Worm (Caenorhabditis elegans) whole organism, L1 larva: ENCODE measurements around the gene vang-1.

ENCODE experiments used
- C16A3.4 ChIP-seq: fragments of 150-350 bp; optimal IDR thresholded peaks from 2 replicates; lab custom pipeline; 2014; ENCODE audit warnings: missing biosample characterization, missing genetic modification characterization
- aha-1 ChIP-seq: fragments of 150-350 bp; optimal IDR thresholded peaks from 2 replicates; lab custom pipeline; 2014; ENCODE audit warnings: missing biosample characterization, missing genetic modification characterization
- aly-2 ChIP-seq: fragments of 150-350 bp; optimal IDR thresholded peaks from 2 replicates; lab custom pipeline; 2014; ENCODE audit warnings: missing biosample characterization, missing genetic modification characterization
- blmp-1 ChIP-seq: fragments of 150-350 bp; optimal IDR thresholded peaks from 2 replicates; lab custom pipeline; 2014; ENCODE audit warnings: missing biosample characterization, missing genetic modification characterization
- ceh-63 ChIP-seq: fragments of 200-800 bp; sonication (Bioruptor generic); optimal IDR thresholded peaks from 2 replicates; lab custom pipeline; 2018; ENCODE audit warnings: mild to moderate bottlenecking, missing genetic modification characterization, missing compliant biosample characterization
- ceh-8 ChIP-seq: fragments of 200-800 bp; sonication (Bioruptor generic); optimal IDR thresholded peaks from 2 replicates; lab custom pipeline; 2018; ENCODE audit warnings: mild to moderate bottlenecking, missing genetic modification characterization, moderate library complexity, missing compliant biosample characterization
- ces-1 ChIP-seq: fragments of 150-350 bp; optimal IDR thresholded peaks from 2 replicates; lab custom pipeline; 2014; ENCODE audit warnings: missing biosample characterization, missing genetic modification reagents, missing genetic modification characterization
- dpl-1 ChIP-seq, 3 experiments: fragments of 150-350 bp in 2 of 3; sonication (generic microtip) in 1 of 3; optimal IDR thresholded peaks; 2 replicates each; lab custom pipeline; 2014 to 2017; ENCODE audit warnings: missing biosample characterization in 3 of 3, missing genetic modification characterization in 3 of 3, missing genetic modification reagents in 3 of 3
- dsc-1 ChIP-seq: sonication (generic microtip); optimal IDR thresholded peaks from 2 replicates; lab custom pipeline; 2016; ENCODE audit warnings: mild to moderate bottlenecking, missing genetic modification characterization, missing compliant biosample characterization
- efl-1 ChIP-seq, 4 experiments: fragments of 150-350 bp; optimal IDR thresholded peaks in 3 of 4; peaks in 1 of 4; 1 replicate in 1 of 4; 2 replicates in 3 of 4; lab custom pipeline; 2014; ENCODE audit warnings: missing biosample characterization in 2 of 4, missing genetic modification characterization in 2 of 4, missing genetic modification reagents in 2 of 4
- egl-27 ChIP-seq, 2 experiments: fragments of 150-350 bp in 1 of 2; sonication (generic microtip); optimal IDR thresholded peaks; 3 replicates each; lab custom pipeline; 2017 to 2018; ENCODE audit warnings: missing biosample characterization in 2 of 2, missing genetic modification characterization in 2 of 2, missing genetic modification reagents in 2 of 2
- elt-3 ChIP-seq, 6 experiments: fragments of 150-350 bp in 1 of 6; sonication (generic microtip); optimal IDR thresholded peaks; 2 replicates each; lab custom pipeline; 2017 to 2018; ENCODE audit warnings: missing biosample characterization in 6 of 6, missing genetic modification characterization in 6 of 6, inconsistent platforms in 1 of 6
- ets-5 ChIP-seq: fragments of 200-800 bp; sonication (Bioruptor generic); IDR thresholded peaks from 2 replicates; pipeline ENCODE4 v1.3.6; 2022; ENCODE audit warnings: missing genetic modification characterization, missing compliant biosample characterization
- fos-1 ChIP-seq: fragments of 150-350 bp; optimal IDR thresholded peaks from 2 replicates; lab custom pipeline; 2014; ENCODE audit warnings: missing biosample characterization, missing genetic modification characterization
- grh-1 ChIP-seq: fragments of 200-800 bp; sonication (Bioruptor generic); IDR thresholded peaks from 2 replicates; pipeline ENCODE4 v1.3.6; 2022; ENCODE audit warnings: missing genetic modification reagents, missing genetic modification characterization, missing compliant biosample characterization
- hlh-17 ChIP-seq: fragments of 200-800 bp; sonication (Bioruptor generic); optimal IDR thresholded peaks from 2 replicates; lab custom pipeline; 2018; ENCODE audit warnings: missing genetic modification characterization, mild to moderate bottlenecking, missing compliant biosample characterization, moderate library complexity, borderline replicate concordance
- hpl-2 ChIP-seq: fragments of 150-350 bp; optimal IDR thresholded peaks from 2 replicates; lab custom pipeline; 2014; ENCODE audit warnings: missing biosample characterization, missing genetic modification reagents, missing genetic modification characterization
- irx-1 ChIP-seq: sonication (generic microtip); optimal IDR thresholded peaks from 2 replicates; lab custom pipeline; 2016; ENCODE audit warnings: missing genetic modification characterization, missing compliant biosample characterization
- isw-1 ChIP-seq: fragments of 200-800 bp; sonication (Bioruptor generic); IDR thresholded peaks from 2 replicates; pipeline ENCODE4 v1.3.6; 2022; ENCODE audit warnings: missing genetic modification characterization, missing compliant biosample characterization
- lin-14 ChIP-seq: fragments of 200-800 bp; sonication (Bioruptor generic); optimal IDR thresholded peaks from 2 replicates; lab custom pipeline; 2018; ENCODE audit warnings: mild to moderate bottlenecking, missing genetic modification characterization, moderate library complexity, missing compliant biosample characterization
- lin-15B ChIP-seq: fragments of 150-350 bp; sonication (generic microtip); optimal IDR thresholded peaks from 3 replicates; lab custom pipeline; 2014; ENCODE audit warnings: missing biosample characterization, missing genetic modification characterization
- lin-35 ChIP-seq, 2 experiments: fragments of 150-350 bp; optimal IDR thresholded peaks; 2 replicates each; lab custom pipeline; 2014; ENCODE audit warnings: missing biosample characterization in 2 of 2, missing genetic modification characterization in 2 of 2, missing genetic modification reagents in 2 of 2
- lsy-2 ChIP-seq, 2 experiments: fragments of 150-350 bp; optimal IDR thresholded peaks; 2 replicates each; lab custom pipeline; 2014; ENCODE audit warnings: missing biosample characterization in 2 of 2, missing genetic modification characterization in 2 of 2
- mdl-1 ChIP-seq, 2 experiments: fragments of 150-350 bp; optimal IDR thresholded peaks; 2 replicates each; lab custom pipeline; 2014 to 2017; ENCODE audit warnings: missing biosample characterization in 2 of 2, missing genetic modification characterization in 2 of 2, inconsistent platforms in 1 of 2
- mep-1 ChIP-seq: fragments of 150-350 bp; optimal IDR thresholded peaks from 2 replicates; lab custom pipeline; 2014; ENCODE audit warnings: missing biosample characterization, missing genetic modification characterization
- nhr-12 ChIP-seq: sonication (generic microtip); optimal IDR thresholded peaks from 2 replicates; lab custom pipeline; 2017; ENCODE audit warnings: missing biosample characterization, missing genetic modification characterization
- nhr-19 ChIP-seq: fragments of 200-800 bp; sonication (Bioruptor generic); conservative IDR thresholded peaks from 2 replicates; pipeline ENCODE4 v1.3.6; 2022; ENCODE audit warnings: missing genetic modification characterization, missing compliant biosample characterization
- nhr-20 ChIP-seq: sonication (generic microtip); optimal IDR thresholded peaks from 2 replicates; lab custom pipeline; 2016; ENCODE audit warnings: mild to moderate bottlenecking, missing genetic modification characterization, missing compliant biosample characterization
- nhr-47 ChIP-seq: sonication (generic microtip); optimal IDR thresholded peaks from 2 replicates; lab custom pipeline; 2016; ENCODE audit warnings: mild to moderate bottlenecking, missing genetic modification characterization, moderate library complexity, missing compliant biosample characterization
- nhr-71 ChIP-seq: sonication (generic microtip); optimal IDR thresholded peaks from 2 replicates; lab custom pipeline; 2016; ENCODE audit warnings: mild to moderate bottlenecking, missing genetic modification characterization, moderate library complexity, missing compliant biosample characterization
- nhr-85 ChIP-seq: sonication (generic microtip); peaks from one replicate; lab custom pipeline; 2016; ENCODE audit warnings: missing genetic modification characterization, inconsistent platforms, missing compliant biosample characterization
- nhr-90 ChIP-seq: sonication (generic microtip); optimal IDR thresholded peaks from 2 replicates; lab custom pipeline; 2016; ENCODE audit warnings: mild to moderate bottlenecking, missing genetic modification characterization, missing compliant biosample characterization; ENCODE audit not compliant: poor library complexity
- pag-3 ChIP-seq: sonication (generic microtip); optimal IDR thresholded peaks from 2 replicates; lab custom pipeline; 2017; ENCODE audit warnings: missing genetic modification characterization, mild to moderate bottlenecking, missing compliant biosample characterization, antibody characterized with exemption, borderline replicate concordance; ENCODE audit not compliant: insufficient read depth
- pqm-1 ChIP-seq: sonication (generic microtip); optimal IDR thresholded peaks from 3 replicates; lab custom pipeline; 2017; ENCODE audit warnings: missing biosample characterization, missing genetic modification characterization
- rnt-1 ChIP-seq: sonication (generic microtip); optimal IDR thresholded peaks from 2 replicates; lab custom pipeline; 2016; ENCODE audit warnings: mild to moderate bottlenecking, missing genetic modification characterization, moderate library complexity, missing compliant biosample characterization
- skn-1 ChIP-seq: fragments of 150-350 bp; optimal IDR thresholded peaks from 2 replicates; lab custom pipeline; 2014; ENCODE audit warnings: missing biosample characterization, missing genetic modification characterization
- snpc-4 ChIP-seq: fragments of 150-350 bp; optimal IDR thresholded peaks from 2 replicates; lab custom pipeline; 2014; ENCODE audit warnings: missing biosample characterization, missing genetic modification characterization
- snu-23 ChIP-seq: sonication (generic microtip); optimal IDR thresholded peaks from 2 replicates; lab custom pipeline; 2016; ENCODE audit warnings: missing genetic modification characterization, missing compliant biosample characterization
- sup-37 ChIP-seq: fragments of 200-800 bp; sonication (Bioruptor generic); optimal IDR thresholded peaks from 2 replicates; lab custom pipeline; 2018; ENCODE audit warnings: mild to moderate bottlenecking, missing genetic modification characterization, missing compliant biosample characterization
- swsn-7 ChIP-seq: sonication (generic microtip); optimal IDR thresholded peaks from 2 replicates; lab custom pipeline; 2016; ENCODE audit warnings: missing genetic modification characterization, missing compliant biosample characterization
- tbx-2 ChIP-seq: sonication (generic microtip); optimal IDR thresholded peaks from 2 replicates; lab custom pipeline; 2016; ENCODE audit warnings: missing genetic modification characterization, missing compliant biosample characterization
- unc-130 ChIP-seq: fragments of 150-350 bp; optimal IDR thresholded peaks from 2 replicates; lab custom pipeline; 2017; ENCODE audit warnings: missing biosample characterization, missing genetic modification characterization, inconsistent platforms
- unc-30 ChIP-seq: sonication (generic microtip); optimal IDR thresholded peaks from 2 replicates; lab custom pipeline; 2017; ENCODE audit warnings: missing biosample characterization, missing genetic modification characterization
- xbp-1 ChIP-seq: sonication (generic microtip); optimal IDR thresholded peaks from 2 replicates; lab custom pipeline; 2016; ENCODE audit warnings: missing genetic modification characterization, missing compliant biosample characterization
- ztf-11 ChIP-seq, 2 experiments: sonication (generic microtip); optimal IDR thresholded peaks; 2 replicates each; lab custom pipeline; 2016 to 2017; ENCODE audit warnings: missing genetic modification characterization in 2 of 2, missing biosample characterization in 1 of 2, missing compliant biosample characterization in 1 of 2
- ztf-4 ChIP-seq: fragments of 150-350 bp; optimal IDR thresholded peaks from 2 replicates; lab custom pipeline; 2014; ENCODE audit warnings: missing biosample characterization, missing genetic modification characterization

Gene vang-1

ce11 chrX:2858380-2858779, 27.3 kb upstream of the vang-1 start:
- TF ChIP-seq lin-35 (GFP tag; optimal IDR thresholded peaks at IDR 0.05; lab: Kevin White, UChicago) (peak in 1 of 2 experiments; percentile 57), lsy-2 (tag; optimal IDR thresholded peaks at IDR 0.05; lab: Kevin White, UChicago) (peak in 1 of 2 experiments; percentile 9), xbp-1 (tag; lab: Kevin White, UChicago) (no peak), elt-3 (tag; optimal IDR thresholded peaks at IDR 0.05; lab: Kevin White, UChicago) (peak in 2 of 6 experiments; percentile 21 to 62), hlh-17 (GFP tag; lab: Kevin White, UChicago) (no peak), nhr-90 (peak; percentile 72), fos-1 (no peak), ets-5 (GFP tag; lab: Robert Waterston, UW) (no peak), blmp-1 (tag; lab: Kevin White, UChicago) (peak; percentile 66), aly-2 (no peak), sup-37 (GFP tag; lab: Kevin White, UChicago) (no peak), irx-1 (tag; lab: Kevin White, UChicago) (no peak), mep-1 (tag; lab: Kevin White, UChicago) (peak; percentile 24), skn-1 (tag; lab: Kevin White, UChicago) (peak; percentile 34), nhr-85 (tag; lab: Kevin White, UChicago) (peak; percentile 90), pqm-1 (no peak), rnt-1 (tag; lab: Kevin White, UChicago) (peak; percentile 2), lin-14 (GFP tag; lab: Kevin White, UChicago) (peak; percentile 56), dpl-1 (GFP tag; optimal IDR thresholded peaks at IDR 0.05; lab: Kevin White, UChicago) (no peak), lin-15B (no peak), tbx-2 (tag; lab: Kevin White, UChicago) (no peak), egl-27 (tag; optimal IDR thresholded peaks at IDR 0.05; lab: Kevin White, UChicago) (no peak), nhr-20 (tag; lab: Kevin White, UChicago) (peak; percentile 58), nhr-47 (tag; lab: Kevin White, UChicago) (peak; percentile 2), unc-30 (tag; lab: Kevin White, UChicago) (no peak), efl-1 (optimal IDR thresholded peaks at IDR 0.05; lab: Kevin White, UChicago) (no peak), efl-1 (GFP tag; optimal IDR thresholded peaks at IDR 0.05 in 1 of 2; lab: Kevin White, UChicago) (peak in 1 of 2 experiments; percentile 82), dsc-1 (tag; lab: Kevin White, UChicago) (no peak), ces-1 (GFP tag; lab: Kevin White, UChicago) (no peak), ztf-11 (tag; optimal IDR thresholded peaks at IDR 0.05; lab: Kevin White, UChicago) (no peak), snu-23 (GFP tag; lab: Kevin White, UChicago) (peak; percentile 56), unc-130 (peak; percentile 44), C16A3.4 (peak; percentile 35), snpc-4 (no peak), nhr-19 (peak; percentile 44), aha-1 (tag; lab: Kevin White, UChicago) (no peak), ceh-8 (GFP tag; lab: Kevin White, UChicago) (no peak), nhr-71 (tag; lab: Kevin White, UChicago) (peak; percentile 62), nhr-12 (tag; lab: Kevin White, UChicago) (no peak), ceh-63 (GFP tag; lab: Kevin White, UChicago) (no peak), mdl-1 (tag; optimal IDR thresholded peaks at IDR 0.05; lab: Kevin White, UChicago) (no peak), isw-1 (GFP tag; lab: Robert Waterston, UW) (no peak), pag-3 (tag; lab: Kevin White, UChicago) (no peak), hpl-2 (GFP tag; lab: Kevin White, UChicago) (no peak), swsn-7 (tag; lab: Kevin White, UChicago) (no peak), ztf-4 (tag; lab: Kevin White, UChicago) (no peak), grh-1 (no peak)
